Worm (Caenorhabditis elegans) whole organism, L2 larva: Measurements from ENCODE around the gene B0457.2.

Experiments used
- aly-2 ChIP-seq: fragments of 150-350 bp; optimal IDR thresholded peaks from 2 replicates; lab custom pipeline; 2014; ENCODE audit warnings: missing biosample characterization, missing genetic modification characterization
- lin-39 ChIP-seq: fragments of 150-350 bp; optimal IDR thresholded peaks from 2 replicates; lab custom pipeline; 2014; ENCODE audit warnings: missing biosample characterization, missing genetic modification reagents, missing genetic modification characterization
- lsy-2 ChIP-seq, 2 experiments: fragments of 150-350 bp in 1 of 2; sonication (generic microtip) in 1 of 2; optimal IDR thresholded peaks; 2 replicates each; lab custom pipeline; 2014 to 2017; ENCODE audit warnings: missing biosample characterization in 2 of 2, missing genetic modification characterization in 2 of 2
- nhr-23 ChIP-seq: fragments of 150-350 bp; optimal IDR thresholded peaks from 2 replicates; lab custom pipeline; 2014; ENCODE audit warnings: missing biosample characterization, missing genetic modification reagents, missing genetic modification characterization
- nhr-25 ChIP-seq: fragments of 150-350 bp; sonication (generic microtip); optimal IDR thresholded peaks from 3 replicates; lab custom pipeline; 2014; ENCODE audit warnings: missing biosample characterization, missing genetic modification characterization
- nhr-77 ChIP-seq: fragments of 150-350 bp; optimal IDR thresholded peaks from 2 replicates; lab custom pipeline; 2014; ENCODE audit warnings: missing biosample characterization, missing genetic modification characterization
- sem-4 ChIP-seq: fragments of 150-350 bp; optimal IDR thresholded peaks from 2 replicates; lab custom pipeline; 2014; ENCODE audit warnings: missing biosample characterization, missing genetic modification reagents, missing genetic modification characterization
- sma-9 ChIP-seq, 2 experiments: fragments of 150-350 bp in 1 of 2; sonication (generic microtip) in 1 of 2; optimal IDR thresholded peaks; 2 replicates each; lab custom pipeline; 2014 to 2016; ENCODE audit warnings: missing genetic modification characterization in 2 of 2, mild to moderate bottlenecking in 1 of 2, missing biosample characterization in 1 of 2, missing compliant biosample characterization in 1 of 2, missing genetic modification reagents in 1 of 2, moderate library complexity in 1 of 2
- unc-39 ChIP-seq: fragments of 150-350 bp; optimal IDR thresholded peaks from 2 replicates; lab custom pipeline; 2014; ENCODE audit warnings: missing biosample characterization, missing genetic modification characterization
- unc-62 ChIP-seq: fragments of 150-350 bp; optimal IDR thresholded peaks from 2 replicates; lab custom pipeline; 2014; ENCODE audit warnings: missing biosample characterization, missing genetic modification reagents, missing genetic modification characterization

DNA sequence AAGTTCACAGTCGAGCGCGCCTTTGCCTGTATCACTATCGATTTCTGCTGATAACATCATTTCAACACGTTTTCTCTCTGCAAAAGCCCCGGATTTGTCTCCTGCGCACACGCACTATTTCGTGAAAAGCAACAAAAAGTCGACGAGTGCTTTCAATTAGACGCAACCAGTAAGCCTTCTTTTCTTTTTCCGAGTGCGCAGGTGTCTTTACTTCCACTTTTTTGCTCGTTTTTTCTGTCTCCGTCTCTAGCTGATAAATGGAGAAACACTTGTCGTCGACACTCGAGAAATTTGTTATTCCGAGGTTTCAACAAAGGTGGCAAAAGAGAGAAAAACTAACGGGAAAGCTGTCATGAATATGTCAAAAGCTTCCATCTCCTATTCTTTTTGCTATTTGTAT, 34.7 kb downstream of the B0457.2 start:
- no peak for TF ChIP-seq nhr-77 (tag; lab: Kevin White, UChicago)
- TF ChIP-seq unc-62 (GFP tag; lab: Kevin White, UChicago): no peak
- no peak for TF ChIP-seq lsy-2 (tag; optimal IDR thresholded peaks at IDR 0.05; lab: Kevin White, UChicago)
- no peak for TF ChIP-seq lin-39 (tag; lab: Kevin White, UChicago)
- no peak for TF ChIP-seq sem-4 (tag; lab: Kevin White, UChicago)
- no peak for TF ChIP-seq aly-2
- no peak for TF ChIP-seq sma-9 (GFP tag; optimal IDR thresholded peaks at IDR 0.05; lab: Kevin White, UChicago)
- TF ChIP-seq sma-9 (tag; optimal IDR thresholded peaks at IDR 0.05; lab: Kevin White, UChicago): no peak
- TF ChIP-seq nhr-25: no peak
- TF ChIP-seq unc-39 (tag; lab: Kevin White, UChicago): no peak
- no peak for TF ChIP-seq nhr-23
